Worm (Caenorhabditis elegans) whole organism, midembryonic: Measurements from ENCODE around the gene mif-1.

Experiments used
- T22C8.4 ChIP-seq: fragments of 200-800 bp; sonication (Bioruptor generic); IDR thresholded peaks from 2 replicates; pipeline ENCODE4 v1.3.6; 2022; ENCODE audit warnings: missing genetic modification characterization, missing compliant biosample characterization
- cog-1 ChIP-seq: sonication (generic microtip); optimal IDR thresholded peaks from 2 replicates; lab custom pipeline; 2016; ENCODE audit warnings: missing genetic modification characterization, missing compliant biosample characterization
- flt-1 ChIP-seq: fragments of 200-800 bp; sonication (Bioruptor generic); IDR thresholded peaks from 2 replicates; pipeline ENCODE4 v1.3.6; 2022; ENCODE audit warnings: missing genetic modification characterization, missing compliant biosample characterization
- klf-2 ChIP-seq: fragments of 200-800 bp; sonication (Bioruptor generic); conservative IDR thresholded peaks from 2 replicates; pipeline ENCODE4 v1.3.6; 2022; ENCODE audit warnings: missing genetic modification reagents, missing genetic modification characterization, missing compliant biosample characterization
- med-1 ChIP-seq: sonication (generic microtip); optimal IDR thresholded peaks from 2 replicates; lab custom pipeline; 2017; ENCODE audit warnings: missing genetic modification characterization, mild to moderate bottlenecking, missing compliant biosample characterization, antibody characterized with exemption, missing genetic modification reagents; ENCODE audit not compliant: insufficient read depth
- ref-1 ChIP-seq: fragments of 200-800 bp; sonication (Bioruptor generic); conservative IDR thresholded peaks from 2 replicates; pipeline ENCODE4 v1.3.6; 2022; ENCODE audit warnings: missing genetic modification reagents, missing genetic modification characterization, missing compliant biosample characterization
- tab-1 ChIP-seq: fragments of 200-800 bp; sonication (Bioruptor generic); IDR thresholded peaks from 2 replicates; pipeline ENCODE4 v1.3.6; 2022; ENCODE audit warnings: missing genetic modification characterization, missing compliant biosample characterization
- ztf-23 ChIP-seq: fragments of 200-800 bp; sonication (Bioruptor generic); IDR thresholded peaks from 2 replicates; pipeline ENCODE4 v1.3.6; 2022; ENCODE audit warnings: missing genetic modification reagents, missing genetic modification characterization, missing compliant biosample characterization
- ztf-29 ChIP-seq: fragments of 200-800 bp; sonication (Bioruptor generic); IDR thresholded peaks from 2 replicates; pipeline ENCODE4 v1.3.6; 2022; ENCODE audit warnings: missing genetic modification reagents, missing genetic modification characterization, missing compliant biosample characterization

The mif-1 gene

ce11 chrIII:11849590-11849989 is 1.6 kb downstream of the mif-1 start:
- TF ChIP-seq med-1 (GFP tag; lab: Kevin White, UChicago) (no peak), ztf-29 (GFP tag; lab: Robert Waterston, UW) (no peak), T22C8.4 (no peak), tab-1 (GFP tag; lab: Robert Waterston, UW) (no peak), klf-2 (no peak), ztf-23 (GFP tag; lab: Robert Waterston, UW) (no peak), cog-1 (no peak), ref-1 (GFP tag; lab: Robert Waterston, UW) (no peak), flt-1 (GFP tag; lab: Robert Waterston, UW) (no peak)

DNA sequence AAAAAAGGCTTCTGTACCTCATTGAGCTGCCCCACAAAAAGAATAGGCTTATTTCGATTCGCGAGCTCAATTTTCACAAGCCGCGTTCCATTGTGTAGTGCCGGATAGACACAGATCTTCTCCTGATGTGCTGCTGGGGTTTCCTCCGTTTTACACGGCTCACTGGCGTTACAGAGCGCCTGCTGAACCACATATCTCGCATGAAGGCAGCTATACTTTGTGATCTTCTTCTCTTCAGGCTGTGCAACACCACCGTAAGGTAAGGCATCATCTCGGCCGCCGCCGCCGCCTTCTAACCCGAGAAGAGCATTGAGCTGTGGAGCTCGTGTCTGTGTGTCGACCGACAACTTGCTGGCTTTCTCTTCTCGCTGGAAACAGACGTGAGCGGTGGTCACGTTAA is 5.6 kb downstream of the mif-1 start:
- no peak for TF ChIP-seq tab-1 (GFP tag; lab: Robert Waterston, UW)
- TF ChIP-seq ref-1 (GFP tag; lab: Robert Waterston, UW), result no peak
- no peak for TF ChIP-seq cog-1
- TF ChIP-seq ztf-23 (GFP tag; lab: Robert Waterston, UW), result no peak
- no peak for TF ChIP-seq med-1 (GFP tag; lab: Kevin White, UChicago)
- TF ChIP-seq ztf-29 (GFP tag; lab: Robert Waterston, UW), result no peak
- TF ChIP-seq T22C8.4, result no peak
- no peak for TF ChIP-seq flt-1 (GFP tag; lab: Robert Waterston, UW)
- TF ChIP-seq klf-2, result no peak

DNA sequence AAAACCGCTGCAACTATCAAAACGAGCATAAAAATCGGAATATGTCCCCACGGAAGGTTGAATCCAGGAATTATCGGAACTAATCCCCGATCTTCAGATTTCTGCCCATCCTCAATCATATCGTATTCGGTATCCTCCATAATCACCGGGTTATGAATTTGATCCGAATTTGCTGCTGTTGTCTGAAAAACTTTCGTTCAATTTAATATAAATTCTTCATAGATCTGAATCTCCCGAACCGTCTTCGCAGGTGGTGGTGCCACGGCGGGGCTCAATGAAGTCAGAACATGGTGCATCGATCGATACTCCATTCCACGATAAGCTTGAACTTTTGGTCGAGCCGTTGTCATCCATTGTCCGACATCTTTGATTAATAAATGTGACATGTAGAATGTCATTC is 8.9 kb downstream of the mif-1 start:
- TF ChIP-seq T22C8.4, result no peak
- no peak for TF ChIP-seq ztf-23 (GFP tag; lab: Robert Waterston, UW)
- TF ChIP-seq cog-1, result no peak
- no peak for TF ChIP-seq med-1 (GFP tag; lab: Kevin White, UChicago)
- TF ChIP-seq ref-1 (GFP tag; lab: Robert Waterston, UW), result no peak
- TF ChIP-seq ztf-29 (GFP tag; lab: Robert Waterston, UW), result no peak
- TF ChIP-seq tab-1 (GFP tag; lab: Robert Waterston, UW), result no peak
- TF ChIP-seq klf-2, result no peak
- TF ChIP-seq flt-1 (GFP tag; lab: Robert Waterston, UW), result no peak

- TF ChIP-seq ref-1 (GFP tag; lab: Robert Waterston, UW) (no peak), cog-1 (no peak), med-1 (GFP tag; lab: Kevin White, UChicago) (no peak), ztf-23 (GFP tag; lab: Robert Waterston, UW) (no peak), T22C8.4 (no peak), flt-1 (GFP tag; lab: Robert Waterston, UW) (no peak), tab-1 (GFP tag; lab: Robert Waterston, UW) (no peak), ztf-29 (GFP tag; lab: Robert Waterston, UW) (no peak), klf-2 (no peak)
Measured at ce11 chrIII:11861123-11861522, 13.2 kb downstream of the mif-1 start.

DNA sequence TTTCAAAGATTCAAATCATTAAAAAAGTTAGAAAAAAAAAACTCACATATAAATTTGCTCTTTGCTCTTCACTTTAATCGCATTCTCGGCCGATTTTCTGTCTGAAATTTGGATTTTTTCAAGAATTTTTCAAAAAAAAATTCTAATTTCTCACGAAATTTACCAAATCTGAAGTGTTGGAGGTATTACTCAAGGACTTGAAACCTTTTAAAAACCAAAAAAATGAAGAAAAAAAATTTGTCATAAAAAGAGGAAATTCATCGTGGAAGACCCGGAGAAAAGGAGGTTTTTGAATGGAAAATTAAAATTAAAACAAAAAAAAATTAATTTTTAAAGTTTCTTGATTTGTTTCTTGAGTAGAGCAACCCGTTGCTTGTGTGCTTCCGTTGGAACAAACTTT is 14.2 kb downstream of the mif-1 start, which contains the start of gene Y56A3A.2:
Gene Y56A3A.2 (minus strand): TSS at position 101 of the 400 bp plus-strand sequence.
- no peak for TF ChIP-seq ztf-23 (GFP tag; lab: Robert Waterston, UW)
- no peak for TF ChIP-seq klf-2
- no peak for TF ChIP-seq med-1 (GFP tag; lab: Kevin White, UChicago)
- TF ChIP-seq ref-1 (GFP tag; lab: Robert Waterston, UW), result no peak

- TF ChIP-seq med-1 (GFP tag; lab: Kevin White, UChicago), result no peak
- TF ChIP-seq klf-2, result no peak
- TF ChIP-seq tab-1 (GFP tag; lab: Robert Waterston, UW), result no peak
- no peak for TF ChIP-seq flt-1 (GFP tag; lab: Robert Waterston, UW)
- no peak for TF ChIP-seq ref-1 (GFP tag; lab: Robert Waterston, UW)
- TF ChIP-seq ztf-23 (GFP tag; lab: Robert Waterston, UW), result no peak
- no peak for TF ChIP-seq cog-1
- no peak for TF ChIP-seq T22C8.4
- no peak for TF ChIP-seq ztf-29 (GFP tag; lab: Robert Waterston, UW)
Measured at ce11 chrIII:11866127-11866526, 18.2 kb downstream of the mif-1 start.

DNA sequence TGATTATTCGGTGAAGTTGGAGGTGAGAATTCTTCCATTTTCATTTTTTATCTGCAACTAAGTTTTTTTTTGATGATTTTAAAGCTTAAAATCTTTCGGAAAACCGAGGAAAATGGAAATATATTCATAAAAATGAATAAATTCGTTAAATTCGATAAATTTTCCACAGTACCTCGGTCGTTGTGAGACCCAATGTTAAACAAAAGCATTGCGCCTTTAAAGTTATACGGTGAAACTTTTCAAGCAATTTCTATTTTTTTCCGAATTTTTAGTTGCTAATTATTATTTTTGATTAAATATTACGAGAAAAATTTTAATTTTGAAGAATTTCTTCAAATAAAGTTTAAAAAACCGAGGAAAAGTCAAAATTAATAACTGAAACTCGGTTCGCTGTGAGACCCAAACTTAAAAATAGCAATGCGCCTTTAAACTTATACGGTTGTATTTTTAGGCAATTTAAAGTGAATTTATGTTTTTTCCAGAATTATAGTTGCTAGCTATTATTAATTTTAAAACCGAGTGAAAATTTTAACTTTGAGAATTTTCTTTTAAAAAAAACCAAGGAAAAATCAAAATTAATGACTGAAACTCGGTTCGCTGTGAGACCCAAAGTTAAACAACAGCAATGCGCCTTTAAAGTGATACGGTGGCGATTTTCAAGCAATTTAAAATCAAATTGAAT is 21.4 kb downstream of the mif-1 start, which contains the start of gene taf-12:
Gene taf-12 (minus strand): TSS at position 51 of the 682 bp plus-strand sequence.
- TF ChIP-seq tab-1 (GFP tag; lab: Robert Waterston, UW), result no peak
- TF ChIP-seq ztf-23 (GFP tag; lab: Robert Waterston, UW), result no peak
- TF ChIP-seq flt-1 (GFP tag; lab: Robert Waterston, UW), result no peak
- no peak for TF ChIP-seq ztf-29 (GFP tag; lab: Robert Waterston, UW)
- TF ChIP-seq T22C8.4, result no peak
- no peak for TF ChIP-seq cog-1
- TF ChIP-seq med-1 (GFP tag; lab: Kevin White, UChicago), result no peak
- TF ChIP-seq ref-1 (GFP tag; lab: Robert Waterston, UW), result no peak
- no peak for TF ChIP-seq klf-2

ce11 chrIII:11870009-11870408 is 22.1 kb downstream of the mif-1 start:
- TF ChIP-seq T22C8.4, result no peak
- no peak for TF ChIP-seq tab-1 (GFP tag; lab: Robert Waterston, UW)
- no peak for TF ChIP-seq klf-2
- peak; percentile 55; the same call in 1 of the 2 replicates for TF ChIP-seq ztf-23 (GFP tag; lab: Robert Waterston, UW)
- TF ChIP-seq cog-1, result peak; percentile 64
- no peak for TF ChIP-seq ref-1 (GFP tag; lab: Robert Waterston, UW)
- TF ChIP-seq flt-1 (GFP tag; lab: Robert Waterston, UW), result 0 out of 2 replicates have a peak, but pooled peaks have one; percentile 46
- TF ChIP-seq ztf-29 (GFP tag; lab: Robert Waterston, UW), result no peak
- TF ChIP-seq med-1 (GFP tag; lab: Kevin White, UChicago), result no peak

ce11 chrIII:11871617-11872016 is 23.7 kb downstream of the mif-1 start:
- TF ChIP-seq flt-1 (GFP tag; lab: Robert Waterston, UW) (no peak), T22C8.4 (no peak), ztf-23 (GFP tag; lab: Robert Waterston, UW) (no peak), ref-1 (GFP tag; lab: Robert Waterston, UW) (no peak)
